Fruit fly (Drosophila melanogaster): ENCODE data around the gene t.

The t gene

DNA sequence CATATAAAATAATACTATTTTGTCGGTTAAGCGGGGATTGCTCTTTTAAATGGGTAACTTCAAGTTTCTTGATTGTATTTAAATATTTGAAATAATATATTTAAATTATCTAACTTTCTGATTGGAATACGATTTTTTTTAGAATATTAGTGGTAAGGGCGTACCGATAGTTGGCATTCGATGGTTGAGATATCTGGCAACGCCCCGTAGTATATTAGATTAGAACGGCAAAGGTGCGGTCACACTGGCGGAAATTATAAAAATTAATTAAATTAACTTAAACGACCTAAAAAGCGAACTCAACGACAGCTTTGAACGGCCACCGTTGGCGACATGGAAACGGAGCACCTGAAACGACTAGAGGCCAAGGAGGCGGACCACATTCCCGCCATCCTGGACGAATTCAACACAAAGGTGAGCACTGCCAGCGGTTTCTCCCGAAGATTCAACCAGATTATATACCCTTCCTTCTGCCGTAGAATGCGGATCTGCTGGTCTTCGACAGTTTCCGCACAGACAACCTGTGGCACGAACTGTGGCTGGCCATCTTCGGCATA lies 33.0 kb upstream of the t start, which contains the start of gene ric8a (continued):
- TF ChIP-seq Myb (GFP tag; optimal IDR thresholded peaks at IDR 0.05) (no peak), shn (GFP tag; optimal IDR thresholded peaks at IDR 0.05) (no peak), slbo (GFP tag; IDR thresholded peaks at IDR 0.05) (peak; percentile 46; the same call in 1 of the 2 replicates), abd-A (tag; optimal IDR thresholded peaks at IDR 0.05) (no peak), Scr (GFP tag; IDR thresholded peaks at IDR 0.05; ENCODE audit: partially characterized antibody) (peak; percentile 81), CG7987 (GFP tag; optimal IDR thresholded peaks at IDR 0.05) (no peak), Rfx (GFP tag; IDR thresholded peaks at IDR 0.05) (peak; percentile 54), Bgb (GFP tag; IDR thresholded peaks at IDR 0.05; ENCODE audit: partially characterized antibody) (peak; percentile 81), MBD-R2 (GFP tag; IDR thresholded peaks at IDR 0.05) (peak; percentile 79), CG1832 (GFP tag; optimal IDR thresholded peaks at IDR 0.05) (no peak), CG17829 (tag; optimal IDR thresholded peaks at IDR 0.05) (peak; percentile 23), emc (GFP tag; optimal IDR thresholded peaks at IDR 0.05) (no peak), phol (tag; optimal IDR thresholded peaks at IDR 0.05) (peak; percentile 14), bigmax (GFP tag; optimal IDR thresholded peaks at IDR 0.05) (no peak), CG12659 (GFP tag; optimal IDR thresholded peaks at IDR 0.05) (peak; percentile 30), Pdp1 (GFP tag; optimal IDR thresholded peaks at IDR 0.05) (no peak), Ets65A (GFP tag) (peak; percentile 46), CG18599 (GFP tag; optimal IDR thresholded peaks at IDR 0.05) (no peak), vvl (GFP tag; IDR thresholded peaks at IDR 0.05) (peak; percentile 38; the same call in 1 of the 2 replicates), Sin3A (optimal IDR thresholded peaks at IDR 0.05) (peak; percentile 8), CG15601 (tag; optimal IDR thresholded peaks at IDR 0.05) (peak; percentile 21), CG13424 (tag; optimal IDR thresholded peaks at IDR 0.05) (peak; percentile 8), fru (optimal IDR thresholded peaks at IDR 0.05) (no peak), gfzf (GFP tag; optimal IDR thresholded peaks at IDR 0.05) (peak; percentile 58), Aef1 (GFP tag; IDR thresholded peaks at IDR 0.05) (0 out of 3 replicates have a peak, but pooled peaks have one; percentile 17), Dref (GFP tag; IDR thresholded peaks at IDR 0.05) (peak; percentile 53), CG32772 (GFP tag; IDR thresholded peaks at IDR 0.05) (no peak), CTCF (GFP tag; optimal IDR thresholded peaks at IDR 0.05) (peak; percentile 10), CG42726 (GFP tag; IDR thresholded peaks at IDR 0.05; ENCODE audit: partially characterized antibody) (peak; percentile 86), CG2889 (GFP tag; IDR thresholded peaks at IDR 0.05) (no peak), hb (GFP tag; IDR thresholded peaks at IDR 0.05; ENCODE audit: partially characterized antibody) (peak; percentile 66), CG7357 (GFP tag; IDR thresholded peaks at IDR 0.05) (no peak), nmo (GFP tag; optimal IDR thresholded peaks at IDR 0.05) (peak; percentile 40), YL-1 (GFP tag; optimal IDR thresholded peaks at IDR 0.05) (peak; percentile 37), pb (GFP tag; optimal IDR thresholded peaks at IDR 0.05) (no peak), trem (tag; optimal IDR thresholded peaks at IDR 0.05) (peak; percentile 67), CG3995 (GFP tag; optimal IDR thresholded peaks at IDR 0.05) (no peak), CG12391 (tag; optimal IDR thresholded peaks at IDR 0.05) (peak; percentile 12), pzg (GFP tag; optimal IDR thresholded peaks at IDR 0.05) (peak; percentile 54), MESR4 (GFP tag; optimal IDR thresholded peaks at IDR 0.05) (peak; percentile 76), insv (GFP tag; optimal IDR thresholded peaks at IDR 0.05) (peak in 1 of 2 experiments; percentile 93), Xbp1 (GFP tag; optimal IDR thresholded peaks at IDR 0.05) (peak; percentile 7), zfh1 (GFP tag; IDR thresholded peaks at IDR 0.05) (0 out of 3 replicates have a peak, but pooled peaks have one; percentile 21), zen2 (GFP tag; IDR thresholded peaks at IDR 0.05; ENCODE audit: partially characterized antibody) (peak; percentile 60; the same call in 1 of the 3 replicates), CG4617 (GFP tag; optimal IDR thresholded peaks at IDR 0.05; ENCODE audit: borderline replicate concordance) (peak; percentile 82), chinmo (GFP tag; IDR thresholded peaks at IDR 0.05; ENCODE audit: partially characterized antibody) (0 out of 4 replicates have a peak, but pooled peaks have one; percentile 49), E2f2 (GFP tag; IDR thresholded peaks at IDR 0.05) (peak; percentile 36; the same call in 1 of the 2 replicates), CG3847 (GFP tag; IDR thresholded peaks at IDR 0.05) (peak; percentile 75), CG7745 (tag; optimal IDR thresholded peaks at IDR 0.05) (peak; percentile 99), Med (GFP tag) (peak; percentile 48)

Measured in whole organism, embryonic.